Worm (Caenorhabditis elegans): Measurements from ENCODE around the gene C06B8.7.
A peak's percentile ranks its signal among the peaks of the same experiment; 100 is the strongest.

Gene C06B8.7

DNA sequence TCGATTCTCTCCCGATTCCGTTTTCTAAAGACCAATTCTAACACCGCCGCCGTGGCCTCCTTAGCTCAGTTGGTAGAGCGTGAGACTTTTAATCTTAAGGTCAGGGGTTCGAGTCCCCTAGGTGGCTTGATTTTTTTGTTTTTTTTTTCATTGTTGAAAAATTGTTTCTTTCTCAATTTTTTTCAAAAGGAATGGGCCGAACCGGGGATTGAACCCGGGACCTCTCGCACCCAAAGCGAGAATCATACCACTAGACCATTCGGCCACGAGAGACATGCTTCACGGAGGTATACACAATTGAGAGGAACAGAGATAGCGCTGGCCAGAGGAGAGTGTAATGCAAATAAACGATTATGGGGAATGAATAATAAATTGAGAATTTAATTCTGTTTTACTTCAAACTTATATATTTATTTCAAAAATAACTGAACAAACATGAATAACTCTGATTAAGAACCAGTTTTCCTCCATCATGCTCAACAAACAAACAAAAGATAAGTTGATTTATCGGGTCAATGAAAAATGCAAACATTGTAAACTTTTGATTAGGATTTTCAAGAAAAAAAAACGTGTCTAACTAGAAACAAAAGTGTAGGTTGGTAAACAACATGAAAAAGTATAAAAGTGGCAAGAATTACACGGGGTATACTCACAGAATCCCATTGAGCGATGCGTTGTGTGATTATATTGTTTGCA, 33.4 kb upstream of the C06B8.7 start, which contains the start of gene pqn-71 (continued):
- TF ChIP-seq ceh-32 (tag; optimal IDR thresholded peaks at IDR 0.05; ENCODE audit: poor library complexity), result peak; percentile 74
- TF ChIP-seq daf-8 (GFP tag; IDR thresholded peaks at IDR 0.05), result peak; percentile 63; the same call in 1 of the 2 replicates
- peak; percentile 95 for TF ChIP-seq spr-1 (tag; optimal IDR thresholded peaks at IDR 0.05)
- no peak for TF ChIP-seq ceh-62 (tag; optimal IDR thresholded peaks at IDR 0.05)
- TF ChIP-seq ces-1 (GFP tag; optimal IDR thresholded peaks at IDR 0.05), result peak; percentile 36
- peak; percentile 51 for TF ChIP-seq nhr-6 (tag; optimal IDR thresholded peaks at IDR 0.05)
- peak; percentile 97 for TF ChIP-seq F26F4.8 (GFP tag; conservative IDR thresholded peaks at IDR 0.05)
- TF ChIP-seq hif-1 (tag; optimal IDR thresholded peaks at IDR 0.05), result peak; percentile 47 to 74
- peak; percentile 85 for TF ChIP-seq mxl-2 (GFP tag; conservative IDR thresholded peaks at IDR 0.05)
- TF ChIP-seq ceh-28 (tag; optimal IDR thresholded peaks at IDR 0.05), result no peak
- peak; percentile 89 for TF ChIP-seq hlh-11 (tag; optimal IDR thresholded peaks at IDR 0.05)
- TF ChIP-seq zip-2 (tag; optimal IDR thresholded peaks at IDR 0.05), result peak; percentile 90
- TF ChIP-seq F44E2.7 (GFP tag; IDR thresholded peaks at IDR 0.05), result peak; percentile 95
- peak; percentile 93 for TF ChIP-seq lin-13 (GFP tag; optimal IDR thresholded peaks at IDR 0.05)
- TF ChIP-seq rbr-2 (tag; optimal IDR thresholded peaks at IDR 0.05), result peak; percentile 95
- peak; percentile 94 for TF ChIP-seq ctbp-1 (GFP tag; IDR thresholded peaks at IDR 0.05)
- peak; percentile 93 for TF ChIP-seq lin-29 (GFP tag; IDR thresholded peaks at IDR 0.05)
- TF ChIP-seq dmd-9 (GFP tag; IDR thresholded peaks at IDR 0.05), result peak; percentile 95
- TF ChIP-seq madf-5 (GFP tag; IDR thresholded peaks at IDR 0.05), result peak; percentile 94 to 95
- peak; percentile 12 for TF ChIP-seq nhr-76 (tag; optimal IDR thresholded peaks at IDR 0.05)
- TF ChIP-seq attf-4 (tag; optimal IDR thresholded peaks at IDR 0.05), result peak; percentile 26
- no peak for TF ChIP-seq egl-27 (tag; optimal IDR thresholded peaks at IDR 0.05)
- peak; percentile 94 for TF ChIP-seq nhr-42 (GFP tag; IDR thresholded peaks at IDR 0.05)
- TF ChIP-seq lim-7 (GFP tag; IDR thresholded peaks at IDR 0.05), result peak; percentile 92
- TF ChIP-seq skn-1 (tag; optimal IDR thresholded peaks at IDR 0.05), result no peak
- no peak for TF ChIP-seq nhr-10 (tag; optimal IDR thresholded peaks at IDR 0.05)
- TF ChIP-seq Y105C5A.15 (GFP tag; IDR thresholded peaks at IDR 0.05), result peak; percentile 97
- TF ChIP-seq aha-1 (tag), result no peak
- peak; percentile 83 for TF ChIP-seq F37D6.2 (tag; optimal IDR thresholded peaks at IDR 0.05)
- TF ChIP-seq mdt-29 (GFP tag; IDR thresholded peaks at IDR 0.05), result peak; percentile 93
- peak; percentile 75 for TF ChIP-seq jun-1 (tag; optimal IDR thresholded peaks at IDR 0.05)
- TF ChIP-seq mdl-1 (tag; optimal IDR thresholded peaks at IDR 0.05), result peak; percentile 46 to 77
- TF ChIP-seq madf-9 (GFP tag; conservative IDR thresholded peaks at IDR 0.05), result peak; percentile 94
- TF ChIP-seq egl-43 (GFP tag; IDR thresholded peaks at IDR 0.05), result peak; percentile 97
- peak; percentile 48 for TF ChIP-seq aly-2 (tag; optimal IDR thresholded peaks at IDR 0.05)
- peak; percentile 93 for TF ChIP-seq D1046.2 (GFP tag; IDR thresholded peaks at IDR 0.05)
- TF ChIP-seq mep-1 (tag; optimal IDR thresholded peaks at IDR 0.05), result peak; percentile 96
- TF ChIP-seq mes-2 (tag; optimal IDR thresholded peaks at IDR 0.05; ENCODE audit: poor library complexity, severe bottlenecking), result peak; percentile 85
- TF ChIP-seq dve-1 (tag; optimal IDR thresholded peaks at IDR 0.05; ENCODE audit: insufficient read depth), result peak; percentile 99
- peak; percentile 92 for TF ChIP-seq Y48G9A.11 (GFP tag; IDR thresholded peaks at IDR 0.05)
- peak; percentile 81 for TF ChIP-seq F10B5.3 (tag; optimal IDR thresholded peaks at IDR 0.05)
- TF ChIP-seq lin-15B (tag; optimal IDR thresholded peaks at IDR 0.05), result no peak
- no peak for TF ChIP-seq zag-1 (tag; optimal IDR thresholded peaks at IDR 0.05)
- peak; percentile 92 for TF ChIP-seq arid-1 (GFP tag; conservative IDR thresholded peaks at IDR 0.05)
- peak; percentile 95 for TF ChIP-seq T26A8.4 (GFP tag; IDR thresholded peaks at IDR 0.05)
- peak; percentile 97 for TF ChIP-seq tra-1 (GFP tag; IDR thresholded peaks at IDR 0.05)
- TF ChIP-seq dmd-8 (GFP tag; IDR thresholded peaks at IDR 0.05), result peak; percentile 98
- TF ChIP-seq hmg-1.1 (GFP tag; IDR thresholded peaks at IDR 0.05), result peak; percentile 97
- peak; percentile 94 for TF ChIP-seq dmd-6 (GFP tag; IDR thresholded peaks at IDR 0.05)
- TF ChIP-seq pha-4 (GFP tag; IDR thresholded peaks at IDR 0.05), result no peak; the same call in none of the 2 replicates
- peak; percentile 53 for TF ChIP-seq pha-4 (tag; optimal IDR thresholded peaks at IDR 0.05)
